Worm (Caenorhabditis elegans): ENCODE measurements around the gene fbxa-77.

fbxa-77 gene

ce11 chrIII:1249111-1249583, at the start of gene fbxa-77, which contains the start of gene fbxa-76:
Gene fbxa-77 (plus strand): TSS chrIII:1249475.
Gene fbxa-76 (minus strand): TSS chrIII:1249161.
- TF ChIP-seq scrt-1 (GFP tag; IDR thresholded peaks at IDR 0.05) (no peak), hnd-1 (tag; optimal IDR thresholded peaks at IDR 0.05) (no peak), tbx-37 (GFP tag; conservative IDR thresholded peaks at IDR 0.05) (no peak), ama-1 (optimal IDR thresholded peaks at IDR 0.05) (no peak), pes-1 (GFP tag; IDR thresholded peaks at IDR 0.05) (no peak), aly-1 (tag; optimal IDR thresholded peaks at IDR 0.05) (no peak), ceh-13 (GFP tag; optimal IDR thresholded peaks at IDR 0.05) (no peak), tra-4 (tag; optimal IDR thresholded peaks at IDR 0.05) (no peak), ceh-36 (tag; optimal IDR thresholded peaks at IDR 0.05) (no peak), flt-1 (GFP tag; IDR thresholded peaks at IDR 0.05) (no peak), hmbx-1 (tag; optimal IDR thresholded peaks at IDR 0.05) (no peak), F13C5.2 (tag; optimal IDR thresholded peaks at IDR 0.05) (no peak), hmg-4 (GFP tag; optimal IDR thresholded peaks at IDR 0.05) (no peak), sea-1 (GFP tag; conservative IDR thresholded peaks at IDR 0.05) (no peak), tbx-11 (GFP tag; IDR thresholded peaks at IDR 0.05) (no peak)

- TF ChIP-seq F13C5.2 (tag; optimal IDR thresholded peaks at IDR 0.05) (peak; percentile 69), tra-4 (tag; optimal IDR thresholded peaks at IDR 0.05) (no peak), pes-1 (GFP tag; IDR thresholded peaks at IDR 0.05) (peak; percentile 64; the same call in 1 of the 2 replicates), flt-1 (GFP tag; IDR thresholded peaks at IDR 0.05) (0 out of 2 replicates have a peak, but pooled peaks have one; percentile 49), sea-1 (GFP tag; conservative IDR thresholded peaks at IDR 0.05) (0 out of 2 replicates have a peak, but pooled peaks have one; percentile 42), hmg-4 (GFP tag; optimal IDR thresholded peaks at IDR 0.05) (peak; percentile 8), aly-1 (tag; optimal IDR thresholded peaks at IDR 0.05) (no peak)
Observed at ce11 chrIII:1201958-1202596, 47.2 kb upstream of the fbxa-77 start, which contains the start of the genes mrpl-45 and Y119D3B.12. Gene mrpl-45 (minus strand): TSS chrIII:1202008. Gene Y119D3B.12 (plus strand): TSS chrIII:1202546.

- TF ChIP-seq ama-1 (optimal IDR thresholded peaks at IDR 0.05) (no peak), pes-1 (GFP tag; IDR thresholded peaks at IDR 0.05) (no peak)
Observed at ce11 chrIII:1205421-1205820, 43.9 kb upstream of the fbxa-77 start.

- no peak for TF ChIP-seq hmg-4 (GFP tag; optimal IDR thresholded peaks at IDR 0.05)
- TF ChIP-seq sea-1 (GFP tag; conservative IDR thresholded peaks at IDR 0.05): no peak
- TF ChIP-seq aly-1 (tag; optimal IDR thresholded peaks at IDR 0.05): no peak
- TF ChIP-seq flt-1 (GFP tag; IDR thresholded peaks at IDR 0.05): no peak
- TF ChIP-seq F13C5.2 (tag; optimal IDR thresholded peaks at IDR 0.05): no peak
Observed at ce11 chrIII:1206331-1206730, 42.9 kb upstream of the fbxa-77 start.

ce11 chrIII:1207027-1207426, 42.2 kb upstream of the fbxa-77 start:
- TF ChIP-seq tbx-11 (GFP tag; IDR thresholded peaks at IDR 0.05): no peak
- TF ChIP-seq aly-1 (tag; optimal IDR thresholded peaks at IDR 0.05): no peak
- TF ChIP-seq ama-1 (optimal IDR thresholded peaks at IDR 0.05): no peak
- TF ChIP-seq tbx-37 (GFP tag; conservative IDR thresholded peaks at IDR 0.05): no peak
- TF ChIP-seq tra-4 (tag; optimal IDR thresholded peaks at IDR 0.05): no peak
- TF ChIP-seq B0310.2 (tag; optimal IDR thresholded peaks at IDR 0.05): no peak
- TF ChIP-seq ceh-36 (tag; optimal IDR thresholded peaks at IDR 0.05): no peak
- no peak for TF ChIP-seq F13C5.2 (tag; optimal IDR thresholded peaks at IDR 0.05)
- TF ChIP-seq ceh-13 (GFP tag; optimal IDR thresholded peaks at IDR 0.05): no peak
- no peak for TF ChIP-seq scrt-1 (GFP tag; IDR thresholded peaks at IDR 0.05)
- TF ChIP-seq pes-1 (GFP tag; IDR thresholded peaks at IDR 0.05): no peak

- TF ChIP-seq tbx-11 (GFP tag; IDR thresholded peaks at IDR 0.05): no peak
- TF ChIP-seq pes-1 (GFP tag; IDR thresholded peaks at IDR 0.05): no peak
- no peak for TF ChIP-seq hnd-1 (tag; optimal IDR thresholded peaks at IDR 0.05)
- no peak for TF ChIP-seq hmg-4 (GFP tag; optimal IDR thresholded peaks at IDR 0.05)
- no peak for TF ChIP-seq ets-7 (tag; optimal IDR thresholded peaks at IDR 0.05)
- TF ChIP-seq tra-4 (tag; optimal IDR thresholded peaks at IDR 0.05): no peak
- no peak for TF ChIP-seq ceh-13 (GFP tag; optimal IDR thresholded peaks at IDR 0.05)
- TF ChIP-seq sea-1 (GFP tag; conservative IDR thresholded peaks at IDR 0.05): no peak
- no peak for TF ChIP-seq hmbx-1 (tag; optimal IDR thresholded peaks at IDR 0.05)
- TF ChIP-seq aly-1 (tag; optimal IDR thresholded peaks at IDR 0.05): no peak
Observed at ce11 chrIII:1207852-1208251, 41.4 kb upstream of the fbxa-77 start, which contains the start of gene orc-3. Gene orc-3 (plus strand): TSS chrIII:1208133.

ce11 chrIII:1210638-1211037, 38.6 kb upstream of the fbxa-77 start:
- TF ChIP-seq ceh-36 (tag; optimal IDR thresholded peaks at IDR 0.05) (no peak), tra-4 (tag; optimal IDR thresholded peaks at IDR 0.05) (no peak), aly-1 (tag; optimal IDR thresholded peaks at IDR 0.05) (no peak), hnd-1 (tag; optimal IDR thresholded peaks at IDR 0.05) (no peak), F13C5.2 (tag; optimal IDR thresholded peaks at IDR 0.05) (no peak), pes-1 (GFP tag; IDR thresholded peaks at IDR 0.05) (no peak), ceh-13 (GFP tag; optimal IDR thresholded peaks at IDR 0.05) (no peak), ets-7 (tag; optimal IDR thresholded peaks at IDR 0.05) (no peak), hmbx-1 (tag; optimal IDR thresholded peaks at IDR 0.05) (no peak), sea-1 (GFP tag; conservative IDR thresholded peaks at IDR 0.05) (no peak), scrt-1 (GFP tag; IDR thresholded peaks at IDR 0.05) (no peak), flt-1 (GFP tag; IDR thresholded peaks at IDR 0.05) (no peak), ama-1 (optimal IDR thresholded peaks at IDR 0.05) (no peak), hmg-4 (GFP tag; optimal IDR thresholded peaks at IDR 0.05) (no peak), tbx-11 (GFP tag; IDR thresholded peaks at IDR 0.05) (no peak), tbx-37 (GFP tag; conservative IDR thresholded peaks at IDR 0.05) (no peak), B0310.2 (tag; optimal IDR thresholded peaks at IDR 0.05) (no peak)
